Fruit fly (Drosophila melanogaster) whole organism, embryonic: ENCODE data around the gene aph-1.
A peak's percentile ranks its signal among the peaks of the same experiment; 100 is the strongest.

ENCODE experiments used
- Atf-2 ChIP-seq: fragments of 200-800 bp; sonication (Bioruptor generic); optimal IDR thresholded peaks from 2 replicates; lab custom pipeline; 2016; ENCODE audit warnings: missing biosample characterization, missing genetic modification characterization
- B-H2 ChIP-seq: fragments of 200-800 bp; sonication (Bioruptor generic); optimal IDR thresholded peaks from 2 replicates; lab custom pipeline; 2018; ENCODE audit warnings: missing biosample characterization, mild to moderate bottlenecking, missing genetic modification characterization
- CG10209 ChIP-seq: fragments of 200-800 bp; sonication (Bioruptor generic); optimal IDR thresholded peaks from 3 replicates; lab custom pipeline; 2017; ENCODE audit warnings: missing biosample characterization, mild to moderate bottlenecking, missing genetic modification characterization, missing genetic modification reagents
- CG1024 ChIP-seq: fragments of 200-800 bp; sonication (Bioruptor generic); IDR thresholded peaks from 2 replicates; pipeline ENCODE4 v1.3.6; 2022; ENCODE audit warnings: missing biosample characterization, missing genetic modification characterization
- CG10321 ChIP-seq: fragments of 200-800 bp; sonication (Bioruptor generic); IDR thresholded peaks from 2 replicates; pipeline ENCODE4 v1.3.6; 2022; ENCODE audit warnings: missing biosample characterization, missing genetic modification characterization
- CG11398 ChIP-seq: fragments of 200-800 bp; sonication (Bioruptor generic); optimal IDR thresholded peaks from 2 replicates; lab custom pipeline; 2016; ENCODE audit warnings: missing biosample characterization, missing genetic modification characterization
- CG12104 ChIP-seq: fragments of 200-800 bp; sonication (Bioruptor generic); optimal IDR thresholded peaks from 3 replicates; lab custom pipeline; 2016; ENCODE audit warnings: missing biosample characterization, missing genetic modification characterization
- CG12659 ChIP-seq: fragments of 200-800 bp; sonication (Bioruptor generic); optimal IDR thresholded peaks from 3 replicates; lab custom pipeline; 2017; ENCODE audit warnings: mild to moderate bottlenecking, missing biosample characterization, missing genetic modification reagents, missing genetic modification characterization
- CG15011 ChIP-seq: fragments of 200-800 bp; sonication (Bioruptor generic); optimal IDR thresholded peaks from 3 replicates; lab custom pipeline; 2018; ENCODE audit warnings: missing biosample characterization, mild to moderate bottlenecking, missing genetic modification characterization
- CG15073 ChIP-seq: fragments of 200-800 bp; sonication (Bioruptor generic); optimal IDR thresholded peaks from 2 replicates; lab custom pipeline; 2016; ENCODE audit warnings: missing biosample characterization, missing genetic modification characterization
- CG15269 ChIP-seq: fragments of 200-800 bp; sonication (Bioruptor generic); optimal IDR thresholded peaks from 2 replicates; lab custom pipeline; 2018; ENCODE audit warnings: missing biosample characterization, mild to moderate bottlenecking, missing genetic modification characterization, moderate library complexity
- CG16779 ChIP-seq: fragments of 200-800 bp; sonication (Bioruptor generic); IDR thresholded peaks from 2 replicates; pipeline ENCODE4 v1.3.6; 2022; ENCODE audit warnings: missing biosample characterization, missing genetic modification characterization
- CG17361 ChIP-seq: fragments of 200-800 bp; sonication (Bioruptor generic); IDR thresholded peaks from 3 replicates; pipeline ENCODE4 v1.3.6; 2022; ENCODE audit warnings: missing biosample characterization, missing genetic modification characterization
- CG17802 ChIP-seq: fragments of 200-800 bp; sonication (Bioruptor generic); optimal IDR thresholded peaks from 2 replicates; lab custom pipeline; 2018; ENCODE audit warnings: missing biosample characterization, mild to moderate bottlenecking, missing genetic modification characterization, moderate library complexity
- CG30020 ChIP-seq: fragments of 200-800 bp; optimal IDR thresholded peaks from 2 replicates; lab custom pipeline; 2019; ENCODE audit warnings: missing biosample characterization, mild to moderate bottlenecking, missing genetic modification characterization, moderate library complexity
- CG31441 ChIP-seq: fragments of 200-800 bp; sonication (Bioruptor generic); IDR thresholded peaks from 2 replicates; pipeline ENCODE4 v1.3.6; 2022; ENCODE audit warnings: missing biosample characterization, missing genetic modification characterization
- CG32772 ChIP-seq: fragments of 200-800 bp; sonication (Bioruptor generic); IDR thresholded peaks from 2 replicates; pipeline ENCODE4 v1.3.6; 2022; ENCODE audit warnings: missing biosample characterization, missing genetic modification characterization
- CG33213 ChIP-seq: fragments of 200-800 bp; sonication (Bioruptor generic); optimal IDR thresholded peaks from 3 replicates; lab custom pipeline; 2016; ENCODE audit warnings: missing biosample characterization, missing genetic modification characterization
- CG3726 ChIP-seq: fragments of 200-800 bp; sonication (Bioruptor generic); IDR thresholded peaks from 3 replicates; pipeline ENCODE4, ENCODE4 v1.3.6; 2022; ENCODE audit warnings: missing biosample characterization, missing genetic modification characterization
- CG5245 ChIP-seq: fragments of 200-800 bp; sonication (Bioruptor generic); optimal IDR thresholded peaks from 3 replicates; lab custom pipeline; 2016; ENCODE audit warnings: missing biosample characterization, missing genetic modification characterization
- CG6813 ChIP-seq: fragments of 200-800 bp; sonication (Bioruptor generic); optimal IDR thresholded peaks from 2 replicates; lab custom pipeline; 2017; ENCODE audit warnings: missing biosample characterization, missing genetic modification characterization, mild to moderate bottlenecking, moderate library complexity, missing genetic modification reagents
- CG8924 ChIP-seq: fragments of 200-800 bp; optimal IDR thresholded peaks from 3 replicates; lab custom pipeline; 2019; ENCODE audit warnings: missing biosample characterization, mild to moderate bottlenecking, missing genetic modification characterization, moderate library complexity
- CG8944 ChIP-seq: fragments of 200-800 bp; sonication (Bioruptor generic); optimal IDR thresholded peaks from 3 replicates; lab custom pipeline; 2016; ENCODE audit warnings: missing biosample characterization, missing genetic modification characterization
- CG9817 ChIP-seq: fragments of 200-800 bp; sonication (Bioruptor generic); optimal IDR thresholded peaks from 2 replicates; lab custom pipeline; 2018; ENCODE audit warnings: missing biosample characterization, mild to moderate bottlenecking, missing genetic modification characterization, moderate library complexity
- CG9932 ChIP-seq: fragments of 200-800 bp; sonication (Bioruptor generic); IDR thresholded peaks from 2 replicates; pipeline ENCODE4 v1.3.6; 2022; ENCODE audit warnings: missing biosample characterization, missing genetic modification characterization
- CHES-1-like ChIP-seq: fragments of 200-800 bp; sonication (Bioruptor generic); optimal IDR thresholded peaks from 2 replicates; lab custom pipeline; 2016; ENCODE audit warnings: missing biosample characterization, missing genetic modification characterization
- CTCF ChIP-seq: fragments of 200-800 bp; sonication (Bioruptor generic); optimal IDR thresholded peaks from 2 replicates; lab custom pipeline; 2017; ENCODE audit warnings: missing biosample characterization, mild to moderate bottlenecking, missing genetic modification characterization, moderate library complexity
- D ChIP-seq, 2 experiments: fragments of 200-800 bp in 1 of 2; fragments of >200 bp in 1 of 2; sonication (Bioruptor generic) in 1 of 2; optimal IDR thresholded peaks; 2 replicates in 1 of 2; 3 replicates in 1 of 2; lab custom pipeline; 2017; ENCODE audit warnings: mild to moderate bottlenecking in 1 of 2, missing biosample characterization in 1 of 2, missing genetic modification characterization in 1 of 2, missing genetic modification reagents in 1 of 2
- Dbx ChIP-seq: fragments of 200-800 bp; sonication (Bioruptor generic); IDR thresholded peaks from 3 replicates; pipeline ENCODE4 v1.3.6; 2022; ENCODE audit warnings: missing biosample characterization, missing genetic modification characterization
- Eip74EF ChIP-seq, 2 experiments: fragments of 200-800 bp in 1 of 2; fragments of >200 bp in 1 of 2; sonication (Bioruptor generic) in 1 of 2; optimal IDR thresholded peaks; 2 replicates each; lab custom pipeline; 2017 to 2019; ENCODE audit warnings: missing biosample characterization in 2 of 2, missing genetic modification characterization in 2 of 2, mild to moderate bottlenecking in 1 of 2, moderate library complexity in 1 of 2
- Fer3 ChIP-seq: fragments of 200-800 bp; sonication (Bioruptor generic); optimal IDR thresholded peaks from 2 replicates; lab custom pipeline; 2018; ENCODE audit warnings: missing biosample characterization, mild to moderate bottlenecking, missing genetic modification characterization, moderate library complexity
- Hmr ChIP-seq: fragments of 200-800 bp; sonication (Bioruptor generic); optimal IDR thresholded peaks from 3 replicates; lab custom pipeline; 2017; ENCODE audit warnings: mild to moderate bottlenecking, missing biosample characterization, missing genetic modification reagents, missing genetic modification characterization
- Neu2 ChIP-seq: fragments of 200-800 bp; sonication (Bioruptor generic); optimal IDR thresholded peaks from 3 replicates; lab custom pipeline; 2016; ENCODE audit warnings: missing biosample characterization, missing genetic modification characterization, borderline replicate concordance
- Optix ChIP-seq: fragments of 200-800 bp; sonication (Bioruptor generic); IDR thresholded peaks from 3 replicates; pipeline ENCODE4 v1.3.6; 2022; ENCODE audit warnings: missing biosample characterization, missing genetic modification characterization
- ap ChIP-seq: fragments of 200-800 bp; sonication (Bioruptor generic); IDR thresholded peaks from 2 replicates; pipeline ENCODE4 v1.3.6; 2022; ENCODE audit warnings: missing biosample characterization, missing genetic modification characterization
- cas ChIP-seq: fragments of 200-800 bp; sonication (Bioruptor generic); IDR thresholded peaks from 2 replicates; pipeline ENCODE4 v1.3.6; 2022; ENCODE audit warnings: missing biosample characterization, missing genetic modification characterization
- ewg ChIP-seq: fragments of 200-800 bp; sonication (Bioruptor generic); optimal IDR thresholded peaks from 3 replicates; lab custom pipeline; 2017; ENCODE audit warnings: mild to moderate bottlenecking, missing biosample characterization, missing genetic modification reagents, missing genetic modification characterization
- fd3F ChIP-seq: fragments of 200-800 bp; sonication (Bioruptor generic); optimal IDR thresholded peaks from 2 replicates; lab custom pipeline; 2018; ENCODE audit warnings: missing biosample characterization, mild to moderate bottlenecking, missing genetic modification characterization, moderate library complexity
- knrl ChIP-seq: fragments of 200-800 bp; sonication (Bioruptor generic); IDR thresholded peaks from 3 replicates; pipeline ENCODE4 v1.3.6; 2022; ENCODE audit warnings: missing biosample characterization, missing genetic modification characterization; ENCODE audit not compliant: partially characterized antibody
- maf-S ChIP-seq: fragments of 200-800 bp; sonication (Bioruptor generic); optimal IDR thresholded peaks from 2 replicates; lab custom pipeline; 2016; ENCODE audit warnings: missing biosample characterization, missing genetic modification characterization
- oc ChIP-seq: fragments of 200-800 bp; sonication (Bioruptor generic); optimal IDR thresholded peaks from 2 replicates; lab custom pipeline; 2018; ENCODE audit warnings: missing biosample characterization, mild to moderate bottlenecking, missing genetic modification characterization, moderate library complexity
- ranshi ChIP-seq: fragments of 200-800 bp; sonication (Bioruptor generic); IDR thresholded peaks from 2 replicates; pipeline ENCODE4 v1.3.6; 2022; ENCODE audit warnings: missing biosample characterization, missing genetic modification characterization
- sc ChIP-seq, 3 experiments: fragments of >200 bp in 2 of 3; fragments of 200-800 bp in 1 of 3; sonication (Bioruptor generic) in 1 of 3; optimal IDR thresholded peaks; 2 replicates in 2 of 3; 3 replicates in 1 of 3; lab custom pipeline; 2017; ENCODE audit warnings: mild to moderate bottlenecking in 1 of 3, missing biosample characterization in 1 of 3, missing genetic modification characterization in 1 of 3, missing genetic modification reagents in 1 of 3
- sima ChIP-seq: fragments of 200-800 bp; sonication (Bioruptor generic); optimal IDR thresholded peaks from 2 replicates; lab custom pipeline; 2016; ENCODE audit warnings: missing biosample characterization, missing genetic modification characterization
- toy ChIP-seq: fragments of 200-800 bp; sonication (Bioruptor generic); IDR thresholded peaks from 2 replicates; pipeline ENCODE4 v1.3.6; 2022; ENCODE audit warnings: missing biosample characterization, missing genetic modification characterization
- tx ChIP-seq: fragments of 200-800 bp; sonication (Bioruptor generic); optimal IDR thresholded peaks from 2 replicates; lab custom pipeline; 2016; ENCODE audit warnings: missing biosample characterization, missing genetic modification characterization
- unpg ChIP-seq: fragments of 200-800 bp; sonication (Bioruptor generic); optimal IDR thresholded peaks from 3 replicates; lab custom pipeline; 2018; ENCODE audit warnings: missing biosample characterization, mild to moderate bottlenecking, missing genetic modification characterization, moderate library complexity
- yki ChIP-seq: fragments of >200 bp; optimal IDR thresholded peaks from 3 replicates; lab custom pipeline; 2018
- zf30C ChIP-seq: fragments of 200-800 bp; sonication (Bioruptor generic); optimal IDR thresholded peaks from 3 replicates; lab custom pipeline; 2018; ENCODE audit warnings: missing biosample characterization, mild to moderate bottlenecking, missing genetic modification characterization

Gene aph-1

DNA sequence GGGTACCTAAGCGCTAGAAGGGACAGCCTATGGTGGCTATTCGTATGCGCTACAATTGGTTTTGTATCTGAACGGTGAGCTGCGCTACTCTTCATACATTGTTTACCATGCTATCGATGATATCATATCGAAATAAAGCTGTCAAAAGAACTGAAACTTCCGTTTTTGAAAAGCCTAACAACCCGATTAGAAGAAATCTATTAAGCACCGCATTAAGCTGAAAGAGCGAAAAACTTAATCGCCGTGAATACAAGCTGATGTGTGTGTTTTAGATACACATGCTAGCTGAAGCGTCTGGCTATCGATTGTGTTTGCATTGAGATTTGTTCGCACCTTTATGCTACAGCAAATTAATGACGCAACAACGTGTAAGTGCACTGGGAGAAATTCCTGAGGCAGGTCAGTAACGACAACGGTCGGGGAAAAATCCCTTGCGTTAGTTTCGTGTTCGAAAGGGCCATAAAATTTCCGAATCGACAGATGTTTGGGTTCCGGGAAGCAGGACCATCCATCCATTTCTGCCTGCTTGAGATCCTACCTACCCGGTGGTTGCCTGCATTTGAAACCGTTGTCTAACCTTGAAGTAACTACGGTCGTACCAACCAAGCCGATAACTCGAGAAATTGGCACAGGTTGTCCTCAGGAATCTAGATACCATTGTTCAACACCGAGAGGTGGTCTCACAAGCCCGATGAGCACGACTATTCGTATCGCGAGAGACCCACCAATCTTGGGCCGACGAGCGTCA is 15.5 kb upstream of the aph-1 start (continued):
- TF ChIP-seq CG8924 (peak; percentile 85), toy (GFP tag; lab: Robert Waterston, UW) (no peak), zf30C (peak; percentile 96), Optix (GFP tag; lab: Robert Waterston, UW) (no peak), CG11398 (GFP tag; lab: Kevin White, UChicago) (peak; percentile 50), Eip74EF (GFP tag; optimal IDR thresholded peaks at IDR 0.05; lab: Kevin White, UChicago) (peak in 1 of 2 experiments; percentile 83), sima (no peak), CG9932 (GFP tag; lab: Robert Waterston, UW) (no peak), CTCF (GFP tag; lab: Kevin White, UChicago) (no peak), CG32772 (GFP tag; lab: Robert Waterston, UW) (no peak), CG15269 (tag; lab: Kevin White, UChicago) (peak; percentile 89), CG16779 (GFP tag; lab: Robert Waterston, UW) (no peak), CG6813 (GFP tag; lab: Kevin White, UChicago) (peak; percentile 87), Atf-2 (peak; percentile 57), knrl (GFP tag; lab: Robert Waterston, UW) (no peak), Fer3 (tag; lab: Kevin White, UChicago) (peak; percentile 88), CG15011 (GFP tag; lab: Kevin White, UChicago) (peak; percentile 71), unpg (GFP tag; lab: Kevin White, UChicago) (peak; percentile 78), ranshi (GFP tag; lab: Robert Waterston, UW) (no peak), maf-S (peak; percentile 78), yki (lab: Kevin White, UChicago) (no peak), CG31441 (GFP tag; lab: Robert Waterston, UW) (no peak), CG30020 (tag; lab: Kevin White, UChicago) (peak; percentile 4), D (optimal IDR thresholded peaks at IDR 0.05; lab: Kevin White, UChicago) (peak; percentile 39), D (GFP tag; optimal IDR thresholded peaks at IDR 0.05; lab: Kevin White, UChicago) (peak; percentile 74), CG5245 (GFP tag; lab: Kevin White, UChicago) (peak; percentile 63), tx (GFP tag; lab: Kevin White, UChicago) (peak; percentile 61), CG8944 (GFP tag; lab: Kevin White, UChicago) (peak; percentile 81), CG12104 (GFP tag; lab: Kevin White, UChicago) (peak; percentile 66), sc (optimal IDR thresholded peaks at IDR 0.05; lab: Kevin White, UChicago) (no peak), sc (GFP tag; optimal IDR thresholded peaks at IDR 0.05; lab: Kevin White, UChicago) (peak; percentile 49), Hmr (GFP tag; lab: Kevin White, UChicago) (peak; percentile 80), CG12659 (GFP tag; lab: Kevin White, UChicago) (peak; percentile 63), B-H2 (GFP tag; lab: Kevin White, UChicago) (peak; percentile 80), CG17361 (GFP tag; lab: Robert Waterston, UW) (no peak), CG3726 (no peak), CHES-1-like (GFP tag; lab: Kevin White, UChicago) (peak; percentile 64), Dbx (no peak), fd3F (GFP tag; lab: Kevin White, UChicago) (peak; percentile 68), CG10209 (GFP tag; lab: Kevin White, UChicago) (peak; percentile 81), ap (no peak), CG17802 (peak; percentile 32), CG33213 (GFP tag; lab: Kevin White, UChicago) (peak; percentile 72), CG9817 (tag; lab: Kevin White, UChicago) (peak; percentile 34), CG1024 (GFP tag; lab: Robert Waterston, UW) (no peak), cas (GFP tag; lab: Robert Waterston, UW) (no peak), oc (peak; percentile 75), CG15073 (GFP tag; lab: Kevin White, UChicago) (no peak), Neu2 (GFP tag; lab: Kevin White, UChicago) (peak; percentile 0), ewg (peak; percentile 54), CG10321 (GFP tag; lab: Robert Waterston, UW) (no peak)
